Fruit fly (Drosophila melanogaster) whole organism, embryonic: ENCODE measurements around the gene CG7557.
A peak's percentile ranks its signal among the peaks of the same experiment; 100 is the strongest.

Experiments
- CG6175 ChIP-seq: fragments of 200-800 bp; sonication (Bioruptor generic); IDR thresholded peaks from 3 replicates; pipeline ENCODE4 v1.3.6; 2022; ENCODE audit warnings: missing biosample characterization, missing genetic modification characterization
- chinmo ChIP-seq: fragments of 200-800 bp; sonication (Bioruptor generic); IDR thresholded peaks from 4 replicates; pipeline ENCODE4 v1.3.6; 2022; ENCODE audit warnings: missing biosample characterization, missing genetic modification characterization; ENCODE audit not compliant: partially characterized antibody
- sob ChIP-seq: fragments of 200-800 bp; sonication (Bioruptor generic); IDR thresholded peaks from 2 replicates; pipeline ENCODE4 v1.3.6; 2022; ENCODE audit warnings: missing biosample characterization, missing genetic modification characterization

DNA sequence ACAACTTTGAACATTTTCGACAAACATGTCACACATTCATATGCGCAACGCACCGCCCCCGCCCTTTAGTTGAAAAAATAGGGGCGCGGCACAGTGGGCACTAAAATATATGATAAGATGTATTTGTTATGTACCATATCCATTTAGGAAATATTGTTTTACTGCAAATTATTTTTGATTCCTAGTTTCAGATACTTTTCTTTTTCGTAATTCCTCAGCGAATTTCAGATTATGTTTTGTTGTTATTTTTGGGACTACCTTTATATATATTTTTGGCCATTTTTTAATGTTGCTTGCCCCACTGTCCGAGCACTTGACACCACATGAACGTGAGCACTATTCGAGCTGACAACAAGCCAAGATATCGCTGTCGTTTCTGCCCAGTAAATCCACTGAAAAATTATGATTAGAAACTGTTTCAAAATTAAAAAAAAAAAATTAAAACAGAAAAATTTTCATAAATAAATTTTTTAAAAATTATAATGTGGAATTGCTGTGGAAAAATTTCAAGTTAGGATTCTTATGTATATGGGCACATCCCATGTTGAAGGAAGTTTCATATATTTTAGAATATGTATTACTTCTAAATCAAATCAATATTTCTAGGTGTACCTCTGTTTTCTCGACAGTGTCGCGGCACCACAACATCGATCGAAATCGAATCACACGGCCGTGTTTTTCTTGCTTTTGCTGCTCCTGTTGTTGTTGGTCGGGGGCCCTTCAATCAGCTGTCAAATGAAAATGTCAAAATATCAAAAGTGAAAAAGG is 27.5 kb upstream of the CG7557 start:
- TF ChIP-seq chinmo (GFP tag; lab: Robert Waterston, UW) (peak; percentile 48; the same call in 1 of the 4 replicates), sob (GFP tag; lab: Robert Waterston, UW) (peak; percentile 90), CG6175 (peak; percentile 68)
